Worm (Caenorhabditis elegans) whole organism, young adult: ENCODE measurements around the gene ZK355.3.
A peak's percentile ranks its signal among the peaks of the same experiment; 100 is the strongest.

ENCODE experiments used
- B0035.1 ChIP-seq: sonication (generic microtip); optimal IDR thresholded peaks from 2 replicates; lab custom pipeline; 2016; ENCODE audit warnings: missing genetic modification characterization, mild to moderate bottlenecking, missing compliant biosample characterization, missing genotype, missing genetic modification reagents
- F33H1.4 ChIP-seq: fragments of 200-800 bp; sonication (Bioruptor generic); IDR thresholded peaks from 2 replicates; pipeline ENCODE4 v1.3.6; 2022; ENCODE audit warnings: missing genetic modification reagents, missing genetic modification characterization, missing compliant biosample characterization
- F37B4.10 ChIP-seq: fragments of 200-800 bp; sonication (Bioruptor generic); IDR thresholded peaks from 2 replicates; pipeline ENCODE4 v1.3.6; 2022; ENCODE audit warnings: missing genetic modification characterization, missing compliant biosample characterization
- F39B2.1 ChIP-seq: fragments of 200-800 bp; sonication (Bioruptor generic); IDR thresholded peaks from 2 replicates; pipeline ENCODE4 v1.3.6; 2022; ENCODE audit warnings: missing genetic modification reagents, missing genetic modification characterization, missing compliant biosample characterization
- F52B5.7 ChIP-seq: sonication (generic microtip); optimal IDR thresholded peaks from 2 replicates; lab custom pipeline; 2016; ENCODE audit warnings: mild to moderate bottlenecking, missing genetic modification characterization, missing compliant biosample characterization
- F55B11.4 ChIP-seq: sonication (generic microtip); optimal IDR thresholded peaks from 2 replicates; lab custom pipeline; 2016; ENCODE audit warnings: missing compliant biosample characterization, missing genetic modification characterization, borderline replicate concordance; ENCODE audit not compliant: insufficient read depth
- K11D2.4 ChIP-seq: fragments of 200-800 bp; sonication (Bioruptor generic); IDR thresholded peaks from 2 replicates; pipeline ENCODE4 v1.3.6; 2022; ENCODE audit warnings: missing genetic modification reagents, missing genetic modification characterization, missing compliant biosample characterization
- K12H6.12 ChIP-seq: fragments of 200-800 bp; sonication (Bioruptor generic); optimal IDR thresholded peaks from 2 replicates; lab custom pipeline; 2018; ENCODE audit warnings: mild to moderate bottlenecking, missing genetic modification characterization, missing compliant biosample characterization
- T07F8.4 ChIP-seq: sonication (generic microtip); optimal IDR thresholded peaks from 2 replicates; lab custom pipeline; 2016; ENCODE audit warnings: mild to moderate bottlenecking, missing genetic modification characterization, moderate library complexity, missing compliant biosample characterization
- T26A5.8 ChIP-seq: sonication (generic microtip); optimal IDR thresholded peaks from 2 replicates; lab custom pipeline; 2016; ENCODE audit warnings: missing genetic modification characterization, missing compliant biosample characterization
- ZK185.1 ChIP-seq: sonication (generic microtip); optimal IDR thresholded peaks from 2 replicates; lab custom pipeline; 2016; ENCODE audit warnings: mild to moderate bottlenecking, missing genetic modification characterization, missing compliant biosample characterization; ENCODE audit not compliant: poor library complexity, severe bottlenecking
- akir-1 ChIP-seq: fragments of 200-800 bp; sonication (Bioruptor generic); optimal IDR thresholded peaks from 2 replicates; lab custom pipeline; 2018; ENCODE audit warnings: mild to moderate bottlenecking, missing genetic modification characterization, moderate library complexity, missing compliant biosample characterization
- athp-1 ChIP-seq: sonication (generic microtip); optimal IDR thresholded peaks from 2 replicates; lab custom pipeline; 2017; ENCODE audit warnings: mild to moderate bottlenecking, missing genetic modification characterization, missing compliant biosample characterization
- ccch-3 ChIP-seq: fragments of 200-800 bp; sonication (Bioruptor generic); optimal IDR thresholded peaks from 2 replicates; lab custom pipeline; 2018; ENCODE audit warnings: mild to moderate bottlenecking, missing genetic modification characterization, missing compliant biosample characterization
- ceh-100 ChIP-seq: fragments of 200-800 bp; sonication (Bioruptor generic); IDR thresholded peaks from 2 replicates; pipeline ENCODE4 v1.3.6; 2022; ENCODE audit warnings: missing genetic modification reagents, missing genetic modification characterization, missing compliant biosample characterization
- ceh-79 ChIP-seq: sonication (generic microtip); optimal IDR thresholded peaks from 2 replicates; lab custom pipeline; 2017; ENCODE audit warnings: mild to moderate bottlenecking, missing genetic modification characterization, missing compliant biosample characterization
- chd-7 ChIP-seq: sonication (generic microtip); optimal IDR thresholded peaks from 2 replicates; lab custom pipeline; 2016; ENCODE audit warnings: mild to moderate bottlenecking, missing genetic modification characterization, moderate library complexity, missing compliant biosample characterization
- die-1 ChIP-seq: sonication (generic microtip); optimal IDR thresholded peaks from 2 replicates; lab custom pipeline; 2016; ENCODE audit warnings: missing genotype, mild to moderate bottlenecking, missing genetic modification characterization, missing compliant biosample characterization
- dpff-1 ChIP-seq: sonication (generic microtip); optimal IDR thresholded peaks from 2 replicates; lab custom pipeline; 2017; ENCODE audit warnings: mild to moderate bottlenecking, missing genetic modification characterization, missing compliant biosample characterization
- dpl-1 ChIP-seq: fragments of 150-350 bp; optimal IDR thresholded peaks from 2 replicates; lab custom pipeline; 2014; ENCODE audit warnings: missing biosample characterization, missing genetic modification reagents, missing genetic modification characterization
- efl-1 ChIP-seq: fragments of 150-350 bp; optimal IDR thresholded peaks from 2 replicates; lab custom pipeline; 2014; ENCODE audit warnings: missing biosample characterization, missing genetic modification reagents, missing genetic modification characterization
- egl-44 ChIP-seq: fragments of 200-800 bp; sonication (Bioruptor generic); IDR thresholded peaks from 2 replicates; pipeline ENCODE4 v1.3.6; 2022; ENCODE audit warnings: missing genetic modification reagents, missing genetic modification characterization, missing compliant biosample characterization
- him-1 ChIP-seq: sonication (generic microtip); optimal IDR thresholded peaks from 2 replicates; lab custom pipeline; 2016; ENCODE audit warnings: missing genotype, missing genetic modification reagents, missing genetic modification characterization, missing compliant biosample characterization
- hlh-12 ChIP-seq: sonication (generic microtip); optimal IDR thresholded peaks from 2 replicates; lab custom pipeline; 2016; ENCODE audit warnings: missing genetic modification characterization, missing compliant biosample characterization
- hrde-1 ChIP-seq: sonication (generic microtip); optimal IDR thresholded peaks from 2 replicates; lab custom pipeline; 2016; ENCODE audit warnings: missing genetic modification characterization, mild to moderate bottlenecking, missing compliant biosample characterization, moderate library complexity, missing genotype, missing genetic modification reagents, borderline replicate concordance
- lag-1 ChIP-seq: fragments of 200-800 bp; sonication (Bioruptor generic); IDR thresholded peaks from 2 replicates; pipeline ENCODE4 v1.3.6; 2022; ENCODE audit warnings: missing genetic modification reagents, missing genetic modification characterization, missing compliant biosample characterization
- let-607 ChIP-seq, 2 experiments: fragments of 200-800 bp in 1 of 2; sonication (Bioruptor generic) in 1 of 2; sonication (generic microtip) in 1 of 2; optimal IDR thresholded peaks; 2 replicates each; lab custom pipeline; 2016 to 2018; ENCODE audit warnings: mild to moderate bottlenecking in 2 of 2, missing compliant biosample characterization in 2 of 2, missing genetic modification characterization in 2 of 2, moderate library complexity in 2 of 2, missing genotype in 1 of 2
- lin-26 ChIP-seq: fragments of 200-800 bp; sonication (Bioruptor generic); IDR thresholded peaks from 2 replicates; pipeline ENCODE4 v1.3.6; 2022; ENCODE audit warnings: missing genetic modification reagents, missing genetic modification characterization, missing compliant biosample characterization
- lin-40 ChIP-seq: sonication (generic microtip); optimal IDR thresholded peaks from 2 replicates; lab custom pipeline; 2016; ENCODE audit warnings: missing genetic modification characterization, mild to moderate bottlenecking, missing compliant biosample characterization, missing genotype, missing genetic modification reagents
- lsl-1 ChIP-seq: fragments of 200-800 bp; sonication (Bioruptor generic); optimal IDR thresholded peaks from 2 replicates; lab custom pipeline; 2018; ENCODE audit warnings: mild to moderate bottlenecking, missing genetic modification characterization, moderate library complexity, missing compliant biosample characterization
- lsy-27 ChIP-seq: sonication (generic microtip); optimal IDR thresholded peaks from 2 replicates; lab custom pipeline; 2017; ENCODE audit warnings: missing genetic modification characterization, mild to moderate bottlenecking, missing compliant biosample characterization, antibody characterized with exemption, missing genotype, borderline replicate concordance; ENCODE audit not compliant: insufficient read depth
- nfya-1 ChIP-seq: sonication (generic microtip); optimal IDR thresholded peaks from 2 replicates; lab custom pipeline; 2017; ENCODE audit warnings: antibody characterized with exemption, missing compliant biosample characterization, missing genetic modification characterization, borderline replicate concordance; ENCODE audit not compliant: insufficient read depth
- nfya-2 ChIP-seq: fragments of 200-800 bp; sonication (Bioruptor generic); IDR thresholded peaks from 2 replicates; pipeline ENCODE4 v1.3.6; 2022; ENCODE audit warnings: missing genetic modification reagents, missing genetic modification characterization, missing compliant biosample characterization
- nhr-179 ChIP-seq: sonication (generic microtip); optimal IDR thresholded peaks from 2 replicates; lab custom pipeline; 2016; ENCODE audit warnings: mild to moderate bottlenecking, missing genetic modification characterization, missing compliant biosample characterization
- nhr-27 ChIP-seq: fragments of 200-800 bp; sonication (Bioruptor generic); optimal IDR thresholded peaks from 2 replicates; lab custom pipeline; 2018; ENCODE audit warnings: mild to moderate bottlenecking, missing genetic modification characterization, moderate library complexity, missing compliant biosample characterization
- nhr-90 ChIP-seq: sonication (generic microtip); optimal IDR thresholded peaks from 2 replicates; lab custom pipeline; 2016; ENCODE audit warnings: missing genotype, mild to moderate bottlenecking, missing genetic modification characterization, missing compliant biosample characterization
- pbrm-1 ChIP-seq: fragments of 200-800 bp; sonication (Bioruptor generic); IDR thresholded peaks from 2 replicates; pipeline ENCODE4 v1.3.6; 2022; ENCODE audit warnings: missing genetic modification reagents, missing genetic modification characterization, missing compliant biosample characterization
- pha-4 ChIP-seq: fragments of 150-350 bp; sonication (generic microtip); optimal IDR thresholded peaks from 2 replicates; lab custom pipeline; 2014; ENCODE audit warnings: missing biosample characterization, missing genetic modification reagents, missing genetic modification characterization
- rec-8 ChIP-seq, 2 experiments: sonication (generic microtip); optimal IDR thresholded peaks; 2 replicates each; lab custom pipeline; 2016; ENCODE audit warnings: mild to moderate bottlenecking in 2 of 2, missing genetic modification characterization in 2 of 2, missing genetic modification reagents in 2 of 2, missing genotype in 2 of 2, missing biosample characterization in 1 of 2, missing compliant biosample characterization in 1 of 2, moderate library complexity in 1 of 2
- sdz-38 ChIP-seq: sonication (generic microtip); optimal IDR thresholded peaks from 2 replicates; lab custom pipeline; 2016; ENCODE audit warnings: missing genotype, missing genetic modification characterization, missing compliant biosample characterization
- sea-2 ChIP-seq: fragments of 200-800 bp; sonication (Bioruptor generic); IDR thresholded peaks from 2 replicates; pipeline ENCODE4 v1.3.6; 2022; ENCODE audit warnings: missing genetic modification characterization, missing compliant biosample characterization
- snpc-1.3 ChIP-seq: sonication (generic microtip); optimal IDR thresholded peaks from 2 replicates; lab custom pipeline; 2017; ENCODE audit warnings: missing genetic modification characterization, mild to moderate bottlenecking, missing compliant biosample characterization, antibody characterized with exemption, moderate library complexity, missing genotype, missing genetic modification reagents; ENCODE audit not compliant: insufficient read depth
- tbx-9 ChIP-seq: sonication (generic microtip); optimal IDR thresholded peaks from 2 replicates; lab custom pipeline; 2016; ENCODE audit warnings: borderline replicate concordance, missing genetic modification characterization, inconsistent platforms, missing compliant biosample characterization
- unc-130 ChIP-seq: sonication (generic microtip); optimal IDR thresholded peaks from 2 replicates; lab custom pipeline; 2016; ENCODE audit warnings: missing genetic modification reagents, missing genetic modification characterization, missing compliant biosample characterization
- zfh-2 ChIP-seq: fragments of 200-800 bp; sonication (Bioruptor generic); conservative IDR thresholded peaks from 2 replicates; pipeline ENCODE4 v1.3.6; 2022; ENCODE audit warnings: missing genetic modification reagents, missing genetic modification characterization, missing compliant biosample characterization
- ztf-25 ChIP-seq: fragments of 200-800 bp; sonication (Bioruptor generic); IDR thresholded peaks from 2 replicates; pipeline ENCODE4 v1.3.6; 2022; ENCODE audit warnings: missing genetic modification reagents, missing genetic modification characterization, missing compliant biosample characterization
- ztf-28 ChIP-seq: fragments of 200-800 bp; sonication (Bioruptor generic); IDR thresholded peaks from 2 replicates; pipeline ENCODE4 v1.3.6; 2022; ENCODE audit warnings: missing genetic modification reagents, missing genetic modification characterization, missing compliant biosample characterization

The ZK355.3 gene

ce11 chrII:2919074-2919857 lies 8.2 kb downstream of the ZK355.3 start, which contains the start of the genes ncap-1 and Y110A2AR.1:
TSS of gene ncap-1 (minus strand) at chrII:2919314.
TSS of gene Y110A2AR.1 (plus strand) at chrII:2919710.
- peak; percentile 16 for TF ChIP-seq athp-1 (tag; lab: Kevin White, UChicago)
- no peak for TF ChIP-seq ztf-28
- TF ChIP-seq ZK185.1 (tag; lab: Kevin White, UChicago), result no peak
- peak; percentile 45 for TF ChIP-seq unc-130 (GFP tag; lab: Kevin White, UChicago)
- peak; percentile 87 for TF ChIP-seq efl-1 (GFP tag; lab: Kevin White, UChicago)
- no peak for TF ChIP-seq K12H6.12
- TF ChIP-seq ccch-3 (GFP tag; lab: Kevin White, UChicago), result no peak
- no peak for TF ChIP-seq lag-1 (GFP tag; lab: Robert Waterston, UW)
- no peak for TF ChIP-seq chd-7 (tag; lab: Kevin White, UChicago)
- TF ChIP-seq T07F8.4 (tag; lab: Kevin White, UChicago), result no peak
- TF ChIP-seq lin-40, result no peak
- no peak for TF ChIP-seq nfya-1 (tag; lab: Kevin White, UChicago)
- TF ChIP-seq K11D2.4 (GFP tag; lab: Robert Waterston, UW), result no peak
- TF ChIP-seq sea-2, result no peak
- TF ChIP-seq nfya-2 (GFP tag; lab: Robert Waterston, UW), result no peak
- no peak for TF ChIP-seq pha-4 (tag; lab: Kevin White, UChicago)
- TF ChIP-seq F55B11.4 (tag; lab: Kevin White, UChicago), result no peak
- peak; percentile 5 for TF ChIP-seq snpc-1.3
- no peak for TF ChIP-seq lin-26 (GFP tag; lab: Robert Waterston, UW)
- no peak for TF ChIP-seq T26A5.8 (tag; lab: Kevin White, UChicago)
- TF ChIP-seq hrde-1 (tag; lab: Kevin White, UChicago), result no peak
- TF ChIP-seq nhr-27 (tag; lab: Kevin White, UChicago), result no peak
- TF ChIP-seq nhr-179, result no peak
- TF ChIP-seq pbrm-1 (GFP tag; lab: Robert Waterston, UW), result no peak
- no peak for TF ChIP-seq hlh-12 (tag; lab: Kevin White, UChicago)
- TF ChIP-seq ceh-79 (tag; lab: Kevin White, UChicago), result no peak
- TF ChIP-seq dpl-1 (GFP tag; lab: Kevin White, UChicago), result no peak
- TF ChIP-seq let-607 (tag; optimal IDR thresholded peaks at IDR 0.05; lab: Kevin White, UChicago), result no peak
- TF ChIP-seq nhr-90 (tag; lab: Kevin White, UChicago), result no peak
- no peak for TF ChIP-seq F52B5.7 (tag; lab: Kevin White, UChicago)
- no peak for TF ChIP-seq lsy-27 (tag; lab: Kevin White, UChicago)
- TF ChIP-seq zfh-2 (GFP tag; lab: Robert Waterston, UW), result no peak
- no peak for TF ChIP-seq B0035.1 (tag; lab: Kevin White, UChicago)
- TF ChIP-seq sdz-38 (tag; lab: Kevin White, UChicago), result no peak
- no peak for TF ChIP-seq F39B2.1 (GFP tag; lab: Robert Waterston, UW)
- no peak for TF ChIP-seq tbx-9 (tag; lab: Kevin White, UChicago)
- no peak for TF ChIP-seq egl-44 (GFP tag; lab: Robert Waterston, UW)
- no peak for TF ChIP-seq dpff-1 (tag; lab: Kevin White, UChicago)
- peak; percentile 99 for TF ChIP-seq F33H1.4 (GFP tag; lab: Robert Waterston, UW)
- no peak for TF ChIP-seq akir-1 (GFP tag; lab: Kevin White, UChicago)
- TF ChIP-seq ceh-100 (GFP tag; lab: Robert Waterston, UW), result no peak
- TF ChIP-seq die-1, result no peak
- TF ChIP-seq ztf-25 (GFP tag; lab: Robert Waterston, UW), result no peak
- no peak for TF ChIP-seq him-1 (tag; lab: Kevin White, UChicago)
- TF ChIP-seq rec-8 (tag; optimal IDR thresholded peaks at IDR 0.05; lab: Kevin White, UChicago), result no peak
- TF ChIP-seq lsl-1 (GFP tag; lab: Kevin White, UChicago), result peak; percentile 100
- no peak for TF ChIP-seq F37B4.10 (GFP tag; lab: Robert Waterston, UW)
